Fruit fly (Drosophila melanogaster) whole organism, embryonic: Measurements from ENCODE around the gene cac.

ENCODE experiments used
- Ada2b ChIP-seq: fragments of 200-800 bp; sonication (Bioruptor generic); IDR thresholded peaks from 2 replicates; pipeline ENCODE4 v1.3.6; 2022; ENCODE audit warnings: missing biosample characterization, missing genetic modification characterization
- CG11247 ChIP-seq: fragments of 200-800 bp; sonication (Bioruptor generic); IDR thresholded peaks from 2 replicates; pipeline ENCODE4 v1.3.6; 2022; ENCODE audit warnings: missing biosample characterization, missing genetic modification characterization
- CG12659 ChIP-seq: fragments of 200-800 bp; sonication (Bioruptor generic); optimal IDR thresholded peaks from 3 replicates; lab custom pipeline; 2017; ENCODE audit warnings: mild to moderate bottlenecking, missing biosample characterization, missing genetic modification reagents, missing genetic modification characterization
- CG12769 ChIP-seq: fragments of 200-800 bp; sonication (Bioruptor generic); optimal IDR thresholded peaks from 2 replicates; lab custom pipeline; 2019; ENCODE audit warnings: missing biosample characterization, mild to moderate bottlenecking, missing genetic modification characterization, moderate library complexity
- CG14050 ChIP-seq: fragments of 200-800 bp; sonication (Bioruptor generic); IDR thresholded peaks from 3 replicates; pipeline ENCODE4 v1.3.6; 2022; ENCODE audit warnings: missing biosample characterization, missing genetic modification characterization
- CG15514 ChIP-seq: fragments of 200-800 bp; sonication (Bioruptor generic); optimal IDR thresholded peaks from 3 replicates; lab custom pipeline; 2017; ENCODE audit warnings: missing biosample characterization, missing genetic modification characterization, mild to moderate bottlenecking, moderate library complexity, missing genetic modification reagents
- CG17186 ChIP-seq: fragments of 200-800 bp; sonication (Bioruptor generic); optimal IDR thresholded peaks from 3 replicates; lab custom pipeline; 2017; ENCODE audit warnings: missing biosample characterization, missing genetic modification reagents, missing genetic modification characterization
- CG17359 ChIP-seq: fragments of 200-800 bp; sonication (Bioruptor generic); optimal IDR thresholded peaks from 3 replicates; lab custom pipeline; 2018; ENCODE audit warnings: missing biosample characterization, mild to moderate bottlenecking, missing genetic modification characterization, moderate library complexity
- CG18262 ChIP-seq: fragments of 200-800 bp; optimal IDR thresholded peaks from 3 replicates; lab custom pipeline; 2019; ENCODE audit warnings: missing biosample characterization, mild to moderate bottlenecking, missing genetic modification characterization, moderate library complexity
- CG3847 ChIP-seq: fragments of 200-800 bp; sonication (Bioruptor generic); IDR thresholded peaks from 2 replicates; pipeline ENCODE4 v1.3.6; 2022; ENCODE audit warnings: missing biosample characterization, missing genetic modification characterization
- CG4730 ChIP-seq: fragments of 200-800 bp; sonication (Bioruptor generic); IDR thresholded peaks from 2 replicates; pipeline ENCODE4 v1.3.6; 2022; ENCODE audit warnings: missing biosample characterization, missing genetic modification characterization
- CG6254 ChIP-seq: fragments of 200-800 bp; sonication (Bioruptor generic); optimal IDR thresholded peaks from 3 replicates; lab custom pipeline; 2017; ENCODE audit warnings: mild to moderate bottlenecking, missing biosample characterization, missing genetic modification reagents, missing genetic modification characterization
- CG6689 ChIP-seq: fragments of 200-800 bp; sonication (Bioruptor generic); IDR thresholded peaks from 2 replicates; pipeline ENCODE4 v1.3.6; 2022; ENCODE audit warnings: missing biosample characterization, missing genetic modification characterization
- CG7271 ChIP-seq: fragments of 200-800 bp; sonication (Bioruptor generic); optimal IDR thresholded peaks from 2 replicates; lab custom pipeline; 2018; ENCODE audit warnings: missing biosample characterization, mild to moderate bottlenecking, missing genetic modification characterization, moderate library complexity
- CG7556 ChIP-seq: fragments of 200-800 bp; sonication (Bioruptor generic); optimal IDR thresholded peaks from 2 replicates; lab custom pipeline; 2017; ENCODE audit warnings: missing biosample characterization, mild to moderate bottlenecking, missing genetic modification characterization
- CG8478 ChIP-seq: fragments of >200 bp; optimal IDR thresholded peaks from 2 replicates; lab custom pipeline; 2018
- CG8765 ChIP-seq: fragments of 200-800 bp; sonication (Bioruptor generic); IDR thresholded peaks from 2 replicates; pipeline ENCODE4 v1.3.6; 2022; ENCODE audit warnings: missing biosample characterization, missing genetic modification characterization
- CG8924 ChIP-seq: fragments of 200-800 bp; optimal IDR thresholded peaks from 3 replicates; lab custom pipeline; 2019; ENCODE audit warnings: missing biosample characterization, mild to moderate bottlenecking, missing genetic modification characterization, moderate library complexity
- CG8944 ChIP-seq: fragments of 200-800 bp; sonication (Bioruptor generic); optimal IDR thresholded peaks from 3 replicates; lab custom pipeline; 2016; ENCODE audit warnings: missing biosample characterization, missing genetic modification characterization
- Chrac-16 ChIP-seq: fragments of 200-800 bp; sonication (Bioruptor generic); optimal IDR thresholded peaks from 3 replicates; lab custom pipeline; 2016; ENCODE audit warnings: missing biosample characterization, missing genetic modification characterization
- D ChIP-seq, 2 experiments: fragments of 200-800 bp in 1 of 2; fragments of >200 bp in 1 of 2; sonication (Bioruptor generic) in 1 of 2; optimal IDR thresholded peaks; 2 replicates in 1 of 2; 3 replicates in 1 of 2; lab custom pipeline; 2017; ENCODE audit warnings: mild to moderate bottlenecking in 1 of 2, missing biosample characterization in 1 of 2, missing genetic modification characterization in 1 of 2, missing genetic modification reagents in 1 of 2
- Dll ChIP-seq: fragments of 200-800 bp; sonication (Bioruptor generic); IDR thresholded peaks from 4 replicates; pipeline ENCODE4 v1.3.6; 2022; ENCODE audit warnings: missing biosample characterization, missing genetic modification characterization; ENCODE audit not compliant: partially characterized antibody
- Doc2 ChIP-seq: fragments of 200-800 bp; sonication (Bioruptor generic); IDR thresholded peaks from 2 replicates; pipeline ENCODE4 v1.3.6; 2022; ENCODE audit warnings: missing biosample characterization, missing genetic modification characterization
- ERR ChIP-seq: fragments of 200-800 bp; sonication (Bioruptor generic); optimal IDR thresholded peaks from 2 replicates; lab custom pipeline; 2016; ENCODE audit warnings: missing biosample characterization, missing genetic modification characterization
- Ets65A ChIP-seq: fragments of 200-800 bp; sonication (Bioruptor generic); peaks from one replicate; lab custom pipeline; 2016; ENCODE audit warnings: missing biosample characterization, missing genetic modification characterization
- Fer3 ChIP-seq: fragments of 200-800 bp; sonication (Bioruptor generic); optimal IDR thresholded peaks from 2 replicates; lab custom pipeline; 2018; ENCODE audit warnings: missing biosample characterization, mild to moderate bottlenecking, missing genetic modification characterization, moderate library complexity
- HHEX ChIP-seq: fragments of 200-800 bp; sonication (Bioruptor generic); optimal IDR thresholded peaks from 3 replicates; lab custom pipeline; 2017; ENCODE audit warnings: missing biosample characterization, mild to moderate bottlenecking, missing genetic modification characterization, missing genetic modification reagents
- HLH3B ChIP-seq: fragments of 200-800 bp; sonication (Bioruptor generic); IDR thresholded peaks from 2 replicates; pipeline ENCODE4 v1.3.6; 2022; ENCODE audit warnings: missing biosample characterization, missing genetic modification characterization
- Hmr ChIP-seq: fragments of 200-800 bp; sonication (Bioruptor generic); optimal IDR thresholded peaks from 3 replicates; lab custom pipeline; 2017; ENCODE audit warnings: mild to moderate bottlenecking, missing biosample characterization, missing genetic modification reagents, missing genetic modification characterization
- Hr78 ChIP-seq, 2 experiments: fragments of 200-800 bp in 1 of 2; fragments of >200 bp in 1 of 2; sonication (Bioruptor generic) in 1 of 2; optimal IDR thresholded peaks; 2 replicates each; lab custom pipeline; 2017 to 2019; ENCODE audit warnings: missing biosample characterization in 2 of 2, missing genetic modification characterization in 2 of 2, mild to moderate bottlenecking in 1 of 2, moderate library complexity in 1 of 2
- Lpt ChIP-seq: fragments of >200 bp; optimal IDR thresholded peaks from 2 replicates; lab custom pipeline; 2018; ENCODE audit warnings: missing biosample characterization, missing genetic modification characterization
- MBD-R2 ChIP-seq: fragments of 200-800 bp; sonication (Bioruptor generic); IDR thresholded peaks from 2 replicates; pipeline ENCODE4 v1.3.6; 2022; ENCODE audit warnings: missing biosample characterization, missing genetic modification characterization
- Opbp ChIP-seq: fragments of 200-800 bp; sonication (Bioruptor generic); IDR thresholded peaks from 3 replicates; pipeline ENCODE4 v1.3.6; 2022; ENCODE audit warnings: missing biosample characterization, missing genetic modification characterization; ENCODE audit not compliant: partially characterized antibody
- PHDP ChIP-seq: fragments of 200-800 bp; sonication (Bioruptor generic); optimal IDR thresholded peaks from 3 replicates; lab custom pipeline; 2018; ENCODE audit warnings: missing biosample characterization, mild to moderate bottlenecking, missing genetic modification characterization, moderate library complexity
- Side ChIP-seq: fragments of 200-800 bp; sonication (Bioruptor generic); optimal IDR thresholded peaks from 2 replicates; lab custom pipeline; 2016; ENCODE audit warnings: missing biosample characterization, missing genetic modification characterization
- ci ChIP-seq: fragments of 200-800 bp; sonication (Bioruptor generic); IDR thresholded peaks from 3 replicates; pipeline ENCODE4 v1.3.6; 2022; ENCODE audit warnings: missing biosample characterization, missing genetic modification characterization
- danr ChIP-seq: fragments of 200-800 bp; sonication (Bioruptor generic); IDR thresholded peaks from 2 replicates; pipeline ENCODE4 v1.3.6; 2022; ENCODE audit warnings: missing biosample characterization, missing genetic modification characterization
- disco-r ChIP-seq: fragments of 200-800 bp; sonication (Bioruptor generic); optimal IDR thresholded peaks from 2 replicates; lab custom pipeline; 2016; ENCODE audit warnings: missing biosample characterization, missing genetic modification characterization
- eve ChIP-seq, 2 experiments: fragments of >200 bp; optimal IDR thresholded peaks; 2 replicates each; lab custom pipeline; 2017; ENCODE audit warnings: missing biosample characterization in 2 of 2, missing genetic modification characterization in 2 of 2
- fru ChIP-seq: fragments of >200 bp; optimal IDR thresholded peaks from 2 replicates; lab custom pipeline; 2017
- ftz-f1 ChIP-seq: fragments of 200-800 bp; sonication (Bioruptor generic); optimal IDR thresholded peaks from 2 replicates; lab custom pipeline; 2016; ENCODE audit warnings: missing biosample characterization, missing genetic modification characterization
- gcm ChIP-seq: fragments of 200-800 bp; sonication (Bioruptor generic); optimal IDR thresholded peaks from 2 replicates; lab custom pipeline; 2019; ENCODE audit warnings: missing biosample characterization, mild to moderate bottlenecking, missing genetic modification characterization, moderate library complexity
- mld ChIP-seq: fragments of 200-800 bp; sonication (Bioruptor generic); IDR thresholded peaks from 3 replicates; pipeline ENCODE4 v1.3.6; 2022; ENCODE audit warnings: missing biosample characterization, missing genetic modification characterization; ENCODE audit not compliant: partially characterized antibody
- phol ChIP-seq: fragments of 200-800 bp; sonication (Bioruptor generic); optimal IDR thresholded peaks from 3 replicates; lab custom pipeline; 2018; ENCODE audit warnings: missing biosample characterization, mild to moderate bottlenecking, missing genetic modification characterization, moderate library complexity
- pros ChIP-seq: fragments of 200-800 bp; sonication (Bioruptor generic); optimal IDR thresholded peaks from 3 replicates; lab custom pipeline; 2019; ENCODE audit warnings: missing biosample characterization, mild to moderate bottlenecking, missing genetic modification characterization, moderate library complexity
- repo ChIP-seq: fragments of 200-800 bp; sonication (Bioruptor generic); optimal IDR thresholded peaks from 2 replicates; lab custom pipeline; 2016; ENCODE audit warnings: missing biosample characterization, missing genetic modification characterization
- row ChIP-seq: fragments of 200-800 bp; sonication (Bioruptor generic); IDR thresholded peaks from 3 replicates; pipeline ENCODE4 v1.3.6; 2022; ENCODE audit warnings: missing biosample characterization, missing genetic modification characterization
- sisA ChIP-seq: fragments of 200-800 bp; sonication (Bioruptor generic); IDR thresholded peaks from 2 replicates; pipeline ENCODE4 v1.3.6; 2022; ENCODE audit warnings: missing biosample characterization, missing genetic modification characterization
- tin ChIP-seq: fragments of 200-800 bp; sonication (Bioruptor generic); optimal IDR thresholded peaks from 3 replicates; lab custom pipeline; 2016; ENCODE audit warnings: missing biosample characterization, missing genetic modification characterization
- usp ChIP-seq: fragments of >200 bp; optimal IDR thresholded peaks from 2 replicates; lab custom pipeline; 2017; ENCODE audit warnings: missing biosample characterization, missing genetic modification characterization
- vnd ChIP-seq: fragments of 200-800 bp; sonication (Bioruptor generic); IDR thresholded peaks from 3 replicates; pipeline ENCODE4 v1.3.6; 2022; ENCODE audit warnings: missing biosample characterization, missing genetic modification characterization; ENCODE audit not compliant: partially characterized antibody
- zen2 ChIP-seq: fragments of 200-800 bp; sonication (Bioruptor generic); IDR thresholded peaks from 3 replicates; pipeline ENCODE4 v1.3.6; 2022; ENCODE audit warnings: missing biosample characterization, missing genetic modification characterization; ENCODE audit not compliant: partially characterized antibody

cac gene

dm6 chrX:11905144-11905543 lies 79.7 kb downstream of the cac start, which contains the start of gene Upf1 (continued):
- peak; percentile 22 for TF ChIP-seq CG17186 (GFP tag; lab: Kevin White, UChicago)
- TF ChIP-seq CG15514: peak; percentile 25
- no peak for TF ChIP-seq CG14050 (GFP tag; lab: Robert Waterston, UW)
- TF ChIP-seq zen2 (GFP tag; lab: Robert Waterston, UW): peak; percentile 72
- peak; percentile 92 for TF ChIP-seq mld (GFP tag; lab: Robert Waterston, UW)
- TF ChIP-seq CG3847 (GFP tag; lab: Robert Waterston, UW): peak; percentile 41; the same call in 1 of the 2 replicates
- TF ChIP-seq disco-r (GFP tag; lab: Kevin White, UChicago): no peak
- TF ChIP-seq Opbp (GFP tag; lab: Robert Waterston, UW): peak; percentile 94
- no peak for TF ChIP-seq eve (GFP tag; optimal IDR thresholded peaks at IDR 0.05; lab: Kevin White, UChicago)
- no peak for TF ChIP-seq HHEX (GFP tag; lab: Kevin White, UChicago)
- no peak for TF ChIP-seq Side
- TF ChIP-seq gcm (GFP tag; lab: Kevin White, UChicago): no peak
- TF ChIP-seq Dll (GFP tag; lab: Robert Waterston, UW): peak; percentile 89
- TF ChIP-seq fru (lab: Kevin White, UChicago): no peak
- no peak for TF ChIP-seq HLH3B (GFP tag; lab: Robert Waterston, UW)
- no peak for TF ChIP-seq Lpt
- peak; percentile 87 for TF ChIP-seq row
- no peak for TF ChIP-seq ftz-f1 (GFP tag; lab: Kevin White, UChicago)
- TF ChIP-seq MBD-R2 (GFP tag; lab: Robert Waterston, UW): peak; percentile 78
- no peak for TF ChIP-seq PHDP (tag; lab: Kevin White, UChicago)
- no peak for TF ChIP-seq Doc2 (GFP tag; lab: Robert Waterston, UW)
- TF ChIP-seq Fer3 (tag; lab: Kevin White, UChicago): no peak
- TF ChIP-seq phol (tag; lab: Kevin White, UChicago): peak; percentile 17
- TF ChIP-seq ci: no peak
- TF ChIP-seq Chrac-16: no peak
- no peak for TF ChIP-seq CG7556 (GFP tag; lab: Kevin White, UChicago)
- no peak for TF ChIP-seq Ada2b (GFP tag; lab: Robert Waterston, UW)
- TF ChIP-seq CG11247 (GFP tag; lab: Robert Waterston, UW): no peak
- TF ChIP-seq CG6254 (GFP tag; lab: Kevin White, UChicago): no peak
- no peak for TF ChIP-seq ERR (GFP tag; lab: Kevin White, UChicago)
- TF ChIP-seq pros: no peak
- TF ChIP-seq usp (GFP tag; lab: Kevin White, UChicago): no peak
- no peak for TF ChIP-seq Hr78 (GFP tag; optimal IDR thresholded peaks at IDR 0.05; lab: Kevin White, UChicago)
- no peak for TF ChIP-seq CG8478 (lab: Kevin White, UChicago)
- no peak for TF ChIP-seq CG8765 (GFP tag; lab: Robert Waterston, UW)
- TF ChIP-seq Ets65A (GFP tag; lab: Kevin White, UChicago): peak; percentile 47
- no peak for TF ChIP-seq CG8944
- peak; percentile 10 for TF ChIP-seq CG8924 (tag; lab: Kevin White, UChicago)
- TF ChIP-seq D (optimal IDR thresholded peaks at IDR 0.05; lab: Kevin White, UChicago): no peak
- TF ChIP-seq D (GFP tag; optimal IDR thresholded peaks at IDR 0.05; lab: Kevin White, UChicago): no peak
- TF ChIP-seq CG17359 (tag; lab: Kevin White, UChicago): no peak
- no peak for TF ChIP-seq CG7271 (tag; lab: Kevin White, UChicago)
- no peak for TF ChIP-seq CG4730 (GFP tag; lab: Robert Waterston, UW)
- no peak for TF ChIP-seq tin (GFP tag; lab: Kevin White, UChicago)
- TF ChIP-seq sisA (GFP tag; lab: Robert Waterston, UW): no peak
- no peak for TF ChIP-seq CG18262 (tag; lab: Kevin White, UChicago)
- no peak for TF ChIP-seq CG6689 (GFP tag; lab: Robert Waterston, UW)
- TF ChIP-seq CG12659 (GFP tag; lab: Kevin White, UChicago): peak; percentile 30
- no peak for TF ChIP-seq CG12769 (tag; lab: Kevin White, UChicago)
- peak; percentile 87 for TF ChIP-seq vnd (GFP tag; lab: Robert Waterston, UW)
- no peak for TF ChIP-seq repo
- TF ChIP-seq danr (GFP tag; lab: Robert Waterston, UW): no peak
- TF ChIP-seq Hmr (GFP tag; lab: Kevin White, UChicago): no peak
